Fruit fly (Drosophila melanogaster): ENCODE results near the gene CG32270.
A peak's percentile ranks its signal among the peaks of the same experiment; 100 is the strongest.

dm6 chr3L:3198447-3199402, 10.1 kb downstream of the CG32270 start, which contains the start of the genes CG32276 and gry:
- TF ChIP-seq C15 (GFP tag; IDR thresholded peaks at IDR 0.05) (no peak), fd102C (GFP tag; optimal IDR thresholded peaks at IDR 0.05) (peak; percentile 18), ttk (GFP tag; IDR thresholded peaks at IDR 0.05) (peak; percentile 25; the same call in 1 of the 2 replicates), Dfd (GFP tag; optimal IDR thresholded peaks at IDR 0.05) (no peak), CG10654 (GFP tag; optimal IDR thresholded peaks at IDR 0.05) (no peak), klu (GFP tag; IDR thresholded peaks at IDR 0.05) (peak; percentile 46; the same call in 1 of the 2 replicates), chinmo (GFP tag; IDR thresholded peaks at IDR 0.05; ENCODE audit: partially characterized antibody) (0 out of 4 replicates have a peak, but pooled peaks have one; percentile 54), CG1233 (GFP tag; optimal IDR thresholded peaks at IDR 0.05) (peak; percentile 67), ap (GFP tag; IDR thresholded peaks at IDR 0.05) (peak; percentile 82), CG18011 (GFP tag; optimal IDR thresholded peaks at IDR 0.05) (peak; percentile 49), kah (GFP tag; optimal IDR thresholded peaks at IDR 0.05) (no peak), CG1024 (GFP tag; IDR thresholded peaks at IDR 0.05) (peak; percentile 46; the same call in 1 of the 2 replicates), prd (optimal IDR thresholded peaks at IDR 0.05) (no peak), prd (GFP tag; IDR thresholded peaks at IDR 0.05) (peak; percentile 82)
